Worm (Caenorhabditis elegans): ENCODE data around the gene F15A4.5.

DNA sequence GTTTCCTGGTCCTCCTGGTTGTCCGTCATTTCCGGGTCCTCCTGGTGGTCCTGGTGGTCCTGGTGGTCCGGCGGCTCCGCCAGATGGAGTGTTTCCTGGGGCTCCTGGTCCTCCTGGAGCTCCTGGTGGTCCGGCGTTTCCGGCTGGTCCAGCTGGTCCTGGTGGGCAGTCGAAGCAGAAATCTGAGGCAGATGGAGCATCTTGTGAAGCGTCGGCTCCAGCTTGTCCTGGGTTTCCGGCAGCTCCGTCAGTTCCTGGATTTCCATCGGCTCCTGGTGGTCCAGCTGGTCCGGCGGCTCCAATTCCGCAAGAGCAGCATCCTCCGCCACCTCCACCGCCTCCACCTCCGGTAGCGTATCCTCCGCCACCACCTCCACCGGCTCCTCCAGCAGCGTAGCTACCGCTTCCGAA lies 23.0 kb upstream of the F15A4.5 start:
- no peak for TF ChIP-seq Y95B8A.8 (GFP tag; IDR thresholded peaks at IDR 0.05)
- TF ChIP-seq zim-3 (tag; optimal IDR thresholded peaks at IDR 0.05) = no peak
- TF ChIP-seq K11D2.4 (GFP tag; IDR thresholded peaks at IDR 0.05) = no peak
- TF ChIP-seq Y56A3A.18 (GFP tag; IDR thresholded peaks at IDR 0.05) = no peak
- TF ChIP-seq Y67H2A.10 (GFP tag; conservative IDR thresholded peaks at IDR 0.05) = no peak
- no peak for TF ChIP-seq pbrm-1 (GFP tag; IDR thresholded peaks at IDR 0.05)
- TF ChIP-seq hsf-1 (GFP tag; IDR thresholded peaks at IDR 0.05) = no peak
- no peak for TF ChIP-seq lin-26 (GFP tag; IDR thresholded peaks at IDR 0.05)
- TF ChIP-seq unc-62 (GFP tag; optimal IDR thresholded peaks at IDR 0.05) = no peak
- no peak for TF ChIP-seq F49E8.2 (tag; optimal IDR thresholded peaks at IDR 0.05; ENCODE audit: insufficient read depth)

Measured in whole organism, young adult.